Worm (Caenorhabditis elegans) whole organism, mixed stage, embryonic: ENCODE results near the gene C24D10.5.

Experiments used
- blmp-1 ChIP-seq: fragments of 150-350 bp; optimal IDR thresholded peaks from 2 replicates; lab custom pipeline; 2014; ENCODE audit warnings: missing biosample characterization, missing genetic modification characterization
- ceh-39 ChIP-seq: fragments of 150-350 bp; optimal IDR thresholded peaks from 2 replicates; lab custom pipeline; 2014; ENCODE audit warnings: missing biosample characterization, missing genetic modification characterization
- ceh-43 ChIP-seq: fragments of 200-800 bp; sonication (Bioruptor generic); optimal IDR thresholded peaks from 2 replicates; lab custom pipeline; 2018; ENCODE audit warnings: mild to moderate bottlenecking, missing genetic modification characterization, moderate library complexity, missing compliant biosample characterization
- ces-1 ChIP-seq: fragments of 150-350 bp; optimal IDR thresholded peaks from 2 replicates; lab custom pipeline; 2014; ENCODE audit warnings: missing biosample characterization, missing genetic modification reagents, missing genetic modification characterization
- drap-1 ChIP-seq: fragments of 200-800 bp; sonication (Bioruptor generic); optimal IDR thresholded peaks from 3 replicates; lab custom pipeline; 2018; ENCODE audit warnings: mild to moderate bottlenecking, missing genetic modification characterization, missing compliant biosample characterization
- elt-1 ChIP-seq: sonication (generic microtip); optimal IDR thresholded peaks from 2 replicates; lab custom pipeline; 2017; ENCODE audit warnings: missing genetic modification characterization, mild to moderate bottlenecking, missing compliant biosample characterization, antibody characterized with exemption, moderate library complexity, borderline replicate concordance; ENCODE audit not compliant: insufficient read depth
- elt-3 ChIP-seq: fragments of 150-350 bp; optimal IDR thresholded peaks from 2 replicates; lab custom pipeline; 2014; ENCODE audit warnings: missing biosample characterization, missing genetic modification characterization
- flh-1 ChIP-seq: fragments of 200-800 bp; sonication (Bioruptor generic); optimal IDR thresholded peaks from 2 replicates; lab custom pipeline; 2018; ENCODE audit warnings: mild to moderate bottlenecking, missing genetic modification characterization, moderate library complexity, missing compliant biosample characterization
- hlh-1 ChIP-seq: fragments of 150-350 bp; optimal IDR thresholded peaks from 2 replicates; lab custom pipeline; 2014; ENCODE audit warnings: missing biosample characterization, missing genetic modification reagents, missing genetic modification characterization
- lin-13 ChIP-seq: fragments of 150-350 bp; optimal IDR thresholded peaks from 2 replicates; lab custom pipeline; 2014; ENCODE audit warnings: missing biosample characterization, missing genetic modification characterization
- lsy-2 ChIP-seq: fragments of 150-350 bp; optimal IDR thresholded peaks from 2 replicates; lab custom pipeline; 2014; ENCODE audit warnings: missing biosample characterization, missing genetic modification characterization
- mab-5 ChIP-seq: fragments of 150-350 bp; optimal IDR thresholded peaks from 2 replicates; lab custom pipeline; 2014; ENCODE audit warnings: missing biosample characterization, missing genetic modification characterization
- mep-1 ChIP-seq: fragments of 150-350 bp; optimal IDR thresholded peaks from 2 replicates; lab custom pipeline; 2017; ENCODE audit warnings: missing biosample characterization, missing genetic modification reagents, missing genetic modification characterization, inconsistent platforms
- mls-2 ChIP-seq: sonication (generic microtip); optimal IDR thresholded peaks from 2 replicates; lab custom pipeline; 2016; ENCODE audit warnings: mild to moderate bottlenecking, missing genetic modification characterization, moderate library complexity, missing compliant biosample characterization
- nhr-76 ChIP-seq: sonication (generic microtip); optimal IDR thresholded peaks from 2 replicates; lab custom pipeline; 2017; ENCODE audit warnings: missing biosample characterization, missing genetic modification characterization
- pha-4 ChIP-seq: fragments of 150-350 bp; optimal IDR thresholded peaks from 2 replicates; lab custom pipeline; 2018; ENCODE audit warnings: missing biosample characterization, missing genetic modification reagents, missing genetic modification characterization
- sptf-1 ChIP-seq: sonication (generic microtip); optimal IDR thresholded peaks from 2 replicates; lab custom pipeline; 2017; ENCODE audit warnings: mild to moderate bottlenecking, missing genetic modification characterization, moderate library complexity, missing compliant biosample characterization
- tbx-8 ChIP-seq: fragments of 200-800 bp; sonication (Bioruptor generic); optimal IDR thresholded peaks from 2 replicates; lab custom pipeline; 2018; ENCODE audit warnings: mild to moderate bottlenecking, missing genetic modification characterization, moderate library complexity, missing compliant biosample characterization
- unc-39 ChIP-seq: fragments of 150-350 bp; optimal IDR thresholded peaks from 2 replicates; lab custom pipeline; 2014; ENCODE audit warnings: missing biosample characterization, missing genetic modification characterization
- zip-8 ChIP-seq: fragments of 150-350 bp; optimal IDR thresholded peaks from 2 replicates; lab custom pipeline; 2014; ENCODE audit warnings: missing biosample characterization, missing genetic modification characterization
- ztf-11 ChIP-seq: fragments of 150-350 bp; optimal IDR thresholded peaks from 2 replicates; lab custom pipeline; 2014; ENCODE audit warnings: missing biosample characterization, missing genetic modification characterization

C24D10.5 gene

DNA sequence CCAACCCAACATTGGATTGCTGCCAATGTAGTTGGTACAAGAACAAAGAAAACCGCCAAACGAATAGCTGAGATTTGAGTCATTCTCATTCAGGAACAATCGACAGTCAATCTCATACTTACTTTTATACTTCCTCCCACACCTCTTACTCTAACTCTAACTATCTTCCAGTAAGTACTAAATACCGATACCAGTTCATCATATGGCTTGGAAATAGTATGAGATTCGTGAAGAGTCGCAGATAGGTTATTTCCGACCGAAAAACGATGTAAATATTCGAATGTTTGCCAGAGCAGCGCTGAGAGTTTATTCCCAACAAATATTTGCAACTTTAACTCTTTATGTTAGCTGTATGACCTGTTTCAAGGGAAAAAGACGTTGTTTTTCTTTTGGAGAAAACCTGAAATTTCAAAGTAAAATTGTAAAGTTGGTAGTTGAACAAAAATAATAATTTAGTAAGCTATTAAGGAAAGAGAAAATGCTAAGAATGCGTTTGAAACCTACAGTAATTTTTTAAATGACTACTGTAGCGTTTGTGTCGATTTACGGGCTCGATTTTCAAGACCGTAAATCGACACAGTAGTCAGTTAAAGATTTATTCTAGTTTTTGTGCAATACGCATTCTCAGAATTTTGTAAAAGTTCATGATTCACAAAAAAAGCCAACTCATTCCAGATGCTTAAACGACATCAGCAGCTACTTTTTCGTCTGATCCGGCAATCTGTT is 36.8 kb downstream of the C24D10.5 start, which contains the start of the genes W03F8.6 and mtrf-1L:
W03F8.6 (minus strand) TSS at position 101 of the 726 bp plus-strand sequence.
mtrf-1L (plus strand) TSS at position 676 of the 726 bp plus-strand sequence.
- TF ChIP-seq flh-1, result no peak

DNA sequence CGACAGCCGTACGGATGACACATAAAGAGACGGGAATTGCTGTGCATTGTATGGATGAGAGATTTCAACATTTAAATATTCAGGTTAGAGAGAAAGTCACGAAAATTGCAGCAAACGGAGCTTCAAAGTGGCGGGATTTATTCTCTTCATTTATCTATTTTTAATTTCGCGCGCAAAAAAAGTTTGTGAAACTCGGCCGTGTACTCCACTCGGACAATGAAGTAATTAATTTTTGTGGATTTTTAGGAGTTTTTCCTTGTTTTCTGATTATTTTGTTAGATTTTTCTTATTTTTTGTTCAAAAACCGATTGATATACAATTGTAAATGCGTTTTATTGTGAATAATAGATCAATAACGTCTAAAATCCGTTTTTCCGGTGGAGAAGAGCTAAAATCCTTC is 38.2 kb downstream of the C24D10.5 start:
- TF ChIP-seq lsy-2 (no peak), mab-5 (tag; lab: Kevin White, UChicago) (no peak), ces-1 (GFP tag; lab: Kevin White, UChicago) (no peak), lin-13 (tag; lab: Kevin White, UChicago) (no peak), drap-1 (no peak), hlh-1 (tag; lab: Kevin White, UChicago) (no peak), mep-1 (no peak), mls-2 (tag; lab: Kevin White, UChicago) (no peak), elt-1 (tag; lab: Kevin White, UChicago) (no peak), ceh-39 (tag; lab: Kevin White, UChicago) (no peak), sptf-1 (tag; lab: Kevin White, UChicago) (no peak), flh-1 (no peak), nhr-76 (tag; lab: Kevin White, UChicago) (no peak), elt-3 (tag; lab: Kevin White, UChicago) (no peak), zip-8 (no peak)

DNA sequence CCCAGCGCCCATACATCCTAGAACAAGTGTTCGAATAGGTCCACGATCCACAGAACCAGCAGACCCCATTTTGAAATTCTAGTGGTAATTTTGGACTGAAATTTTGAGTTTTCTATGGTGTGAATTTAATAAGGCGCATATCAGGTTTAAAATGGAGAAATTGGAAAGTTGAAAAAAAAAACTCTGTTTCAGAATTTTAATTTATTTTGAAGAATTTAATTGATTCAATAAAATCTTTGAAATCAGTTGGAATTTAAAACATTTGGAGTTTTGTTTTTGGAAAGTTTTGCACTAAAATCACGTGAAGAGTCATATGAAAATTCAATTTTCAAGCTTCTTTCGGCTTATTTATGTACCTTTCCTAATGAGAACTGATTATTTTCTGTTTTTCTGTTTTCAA is 45.6 kb downstream of the C24D10.5 start, which contains the start of gene gpa-18:
gpa-18 (minus strand) TSS at position 101 of the 400 bp plus-strand sequence.
- TF ChIP-seq unc-39 (tag; lab: Kevin White, UChicago) (no peak), mab-5 (tag; lab: Kevin White, UChicago) (no peak), mep-1 (no peak), blmp-1 (no peak), ztf-11 (tag; lab: Kevin White, UChicago) (no peak), drap-1 (no peak), lin-13 (tag; lab: Kevin White, UChicago) (no peak), elt-1 (tag; lab: Kevin White, UChicago) (no peak), tbx-8 (GFP tag; lab: Kevin White, UChicago) (no peak), pha-4 (tag; lab: Kevin White, UChicago) (no peak)

DNA sequence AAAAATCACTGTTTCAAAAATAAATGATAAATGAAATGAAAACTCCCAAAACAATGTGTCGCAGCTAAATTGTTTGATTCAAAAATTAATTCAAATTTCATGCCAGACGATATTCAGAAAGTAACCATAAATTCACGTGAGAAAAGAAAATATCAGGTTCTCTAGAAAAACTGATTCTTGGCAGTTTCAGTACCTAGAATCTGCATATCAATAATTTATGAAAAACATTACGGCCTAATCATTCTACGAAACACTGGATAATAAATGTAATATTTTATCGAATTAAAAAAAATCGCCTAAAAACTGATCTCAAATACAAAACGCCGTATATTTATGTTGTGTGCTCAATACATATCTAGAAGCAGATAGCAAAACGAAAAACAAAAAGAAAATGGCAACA is 50.9 kb downstream of the C24D10.5 start:
- TF ChIP-seq sptf-1 (tag; lab: Kevin White, UChicago), result no peak
- TF ChIP-seq elt-1 (tag; lab: Kevin White, UChicago), result no peak
- TF ChIP-seq ceh-43 (GFP tag; lab: Kevin White, UChicago), result no peak
- TF ChIP-seq elt-3 (tag; lab: Kevin White, UChicago), result no peak
